Worm (Caenorhabditis elegans): ENCODE results near the gene unc-30.

ce11 chrIV:13079119-13079518, 39.7 kb upstream of the unc-30 start, which contains the start of gene C39E9.8:
- TF ChIP-seq nhr-28 (tag; optimal IDR thresholded peaks at IDR 0.05): no peak
- TF ChIP-seq elt-3 (tag; optimal IDR thresholded peaks at IDR 0.05): no peak
- no peak for TF ChIP-seq lin-39 (tag; optimal IDR thresholded peaks at IDR 0.05)
- no peak for TF ChIP-seq nhr-11 (tag; optimal IDR thresholded peaks at IDR 0.05)
- no peak for TF ChIP-seq unc-62 (GFP tag; optimal IDR thresholded peaks at IDR 0.05)

Measured in whole organism, L3 larva.